Worm (Caenorhabditis elegans): Measurements from ENCODE around the gene F55B12.10.

DNA sequence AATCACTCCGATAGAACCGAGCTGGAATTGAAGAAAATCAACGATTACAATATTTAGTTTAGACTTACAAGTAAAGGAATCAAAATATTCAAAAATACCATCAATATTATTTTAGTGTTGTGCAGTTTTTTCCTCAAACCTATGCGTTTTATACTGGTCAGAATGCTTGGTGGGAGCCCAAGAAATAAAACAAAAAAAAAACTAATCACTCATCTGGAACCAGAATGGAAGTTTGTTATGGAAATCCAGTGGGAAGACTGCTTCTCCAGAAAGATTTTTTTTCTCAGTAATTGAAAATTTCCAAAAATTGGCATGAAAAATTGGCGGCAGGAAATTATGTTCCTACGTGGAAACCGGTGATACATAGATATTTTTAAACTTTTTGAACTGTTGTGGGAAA is 16.8 kb downstream of the F55B12.10 start, which contains the start of gene srx-134:
- no peak for TF ChIP-seq snpc-4 (tag; optimal IDR thresholded peaks at IDR 0.05)
- no peak for TF ChIP-seq nhr-237 (tag; optimal IDR thresholded peaks at IDR 0.05)
- no peak for TF ChIP-seq mab-5 (tag; optimal IDR thresholded peaks at IDR 0.05)
- no peak for TF ChIP-seq unc-62 (GFP tag; optimal IDR thresholded peaks at IDR 0.05)
- no peak for TF ChIP-seq pha-4 (tag; optimal IDR thresholded peaks at IDR 0.05)
- no peak for TF ChIP-seq ces-1 (GFP tag; optimal IDR thresholded peaks at IDR 0.05)
- TF ChIP-seq flh-1 (GFP tag; optimal IDR thresholded peaks at IDR 0.05): no peak
- TF ChIP-seq nhr-12 (tag; optimal IDR thresholded peaks at IDR 0.05): no peak
- TF ChIP-seq unc-39 (tag; optimal IDR thresholded peaks at IDR 0.05): no peak

All from whole organism, mixed stage, embryonic.